Worm (Caenorhabditis elegans) whole organism, L4 larva: ENCODE data around the gene rbg-1.

Experiments used
- D1046.2 ChIP-seq: fragments of 200-800 bp; sonication (Bioruptor generic); IDR thresholded peaks from 2 replicates; pipeline ENCODE4 v1.3.6; 2022; ENCODE audit warnings: missing genetic modification characterization, missing compliant biosample characterization
- F10B5.3 ChIP-seq: sonication (generic microtip); optimal IDR thresholded peaks from 2 replicates; lab custom pipeline; 2016; ENCODE audit warnings: mild to moderate bottlenecking, missing genetic modification characterization, missing compliant biosample characterization
- R02D3.7 ChIP-seq: fragments of 150-350 bp; sonication (generic microtip); optimal IDR thresholded peaks from 3 replicates; lab custom pipeline; 2014; ENCODE audit warnings: missing biosample characterization, missing genetic modification characterization
- Y5F2A.4 ChIP-seq: fragments of 200-800 bp; sonication (Bioruptor generic); optimal IDR thresholded peaks from 2 replicates; lab custom pipeline; 2018; ENCODE audit warnings: mild to moderate bottlenecking, missing genetic modification characterization, missing compliant biosample characterization
- aha-1 ChIP-seq: fragments of 150-350 bp; peaks from one replicate; lab custom pipeline; 2014; ENCODE audit warnings: missing biosample characterization, missing genetic modification characterization
- ama-1 ChIP-seq: fragments of 150-350 bp; optimal IDR thresholded peaks from 2 replicates; lab custom pipeline; 2014; ENCODE audit warnings: inconsistent platforms, mixed read lengths
- ceh-20 ChIP-seq: fragments of 200-800 bp; sonication (Bioruptor generic); IDR thresholded peaks from 2 replicates; pipeline ENCODE4 v1.3.6; 2022; ENCODE audit warnings: missing genetic modification reagents, missing genetic modification characterization, missing compliant biosample characterization
- ces-1 ChIP-seq: fragments of 150-350 bp; sonication (generic microtip); optimal IDR thresholded peaks from 4 replicates; lab custom pipeline; 2014; ENCODE audit warnings: missing biosample characterization, missing genetic modification reagents, missing genetic modification characterization
- ctbp-1 ChIP-seq: fragments of 200-800 bp; sonication (Bioruptor generic); IDR thresholded peaks from 2 replicates; pipeline ENCODE4 v1.3.6; 2022; ENCODE audit warnings: missing genetic modification reagents, missing genetic modification characterization, missing compliant biosample characterization
- daf-16 ChIP-seq, 3 experiments: sonication (generic microtip); optimal IDR thresholded peaks; 2 replicates each; lab custom pipeline; 2016 to 2017; ENCODE audit warnings: missing genetic modification characterization in 3 of 3, missing genetic modification reagents in 3 of 3, mild to moderate bottlenecking in 2 of 3, missing compliant biosample characterization in 2 of 3, missing biosample characterization in 1 of 3, moderate library complexity in 1 of 3
- dmd-6 ChIP-seq: fragments of 200-800 bp; sonication (Bioruptor generic); IDR thresholded peaks from 2 replicates; pipeline ENCODE4 v1.3.6; 2022; ENCODE audit warnings: missing genetic modification reagents, missing genetic modification characterization, missing compliant biosample characterization
- dmd-9 ChIP-seq: fragments of 200-800 bp; sonication (Bioruptor generic); IDR thresholded peaks from 2 replicates; pipeline ENCODE4 v1.3.6; 2022; ENCODE audit warnings: missing genetic modification reagents, missing genetic modification characterization, missing compliant biosample characterization
- dpl-1 ChIP-seq: fragments of 150-350 bp; optimal IDR thresholded peaks from 2 replicates; lab custom pipeline; 2014; ENCODE audit warnings: missing biosample characterization, missing genetic modification reagents, missing genetic modification characterization
- duxl-1 ChIP-seq: sonication (generic microtip); optimal IDR thresholded peaks from 2 replicates; lab custom pipeline; 2016; ENCODE audit warnings: mild to moderate bottlenecking, missing genetic modification characterization, moderate library complexity, missing compliant biosample characterization; ENCODE audit not compliant: poor library complexity
- egl-27 ChIP-seq: sonication (generic microtip); optimal IDR thresholded peaks from 3 replicates; lab custom pipeline; 2017; ENCODE audit warnings: missing biosample characterization, missing genetic modification reagents, missing genetic modification characterization
- fos-1 ChIP-seq: fragments of 150-350 bp; optimal IDR thresholded peaks from 2 replicates; lab custom pipeline; 2014; ENCODE audit warnings: missing biosample characterization, missing genetic modification characterization
- hif-1 ChIP-seq, 2 experiments: sonication (generic microtip); optimal IDR thresholded peaks; 2 replicates each; lab custom pipeline; 2016 to 2017; ENCODE audit warnings: missing compliant biosample characterization in 2 of 2, missing genetic modification characterization in 2 of 2, missing genetic modification reagents in 2 of 2, missing genotype in 2 of 2, mild to moderate bottlenecking in 1 of 2
- hlh-11 ChIP-seq: fragments of 200-800 bp; sonication (Bioruptor generic); optimal IDR thresholded peaks from 2 replicates; lab custom pipeline; 2018; ENCODE audit warnings: mild to moderate bottlenecking, missing genetic modification characterization, missing compliant biosample characterization
- hlh-30 ChIP-seq: sonication (generic microtip); optimal IDR thresholded peaks from 2 replicates; lab custom pipeline; 2017; ENCODE audit warnings: antibody characterized with exemption, mild to moderate bottlenecking, missing genetic modification characterization, missing compliant biosample characterization; ENCODE audit not compliant: insufficient read depth
- hmg-1.1 ChIP-seq: fragments of 200-800 bp; sonication (Bioruptor generic); IDR thresholded peaks from 2 replicates; pipeline ENCODE4 v1.3.6; 2022; ENCODE audit warnings: missing genetic modification reagents, missing genetic modification characterization, missing compliant biosample characterization
- lin-1 ChIP-seq: fragments of 200-800 bp; sonication (Bioruptor generic); IDR thresholded peaks from 2 replicates; pipeline ENCODE4 v1.3.6; 2022; ENCODE audit warnings: missing genetic modification reagents, missing genetic modification characterization, missing compliant biosample characterization
- lin-13 ChIP-seq: fragments of 150-350 bp; optimal IDR thresholded peaks from 2 replicates; lab custom pipeline; 2014; ENCODE audit warnings: missing biosample characterization, missing genetic modification reagents, missing genetic modification characterization
- lin-38 ChIP-seq: fragments of 200-800 bp; sonication (Bioruptor generic); IDR thresholded peaks from 2 replicates; pipeline ENCODE4 v1.3.6; 2022; ENCODE audit warnings: missing genetic modification reagents, missing genetic modification characterization, missing compliant biosample characterization
- lsy-2 ChIP-seq, 2 experiments: fragments of 150-350 bp in 1 of 2; sonication (generic microtip) in 1 of 2; optimal IDR thresholded peaks; 2 replicates each; lab custom pipeline; 2014 to 2017; ENCODE audit warnings: missing biosample characterization in 2 of 2, missing genetic modification characterization in 2 of 2
- madf-5 ChIP-seq, 2 experiments: fragments of 200-800 bp; sonication (Bioruptor generic); IDR thresholded peaks; 2 replicates each; pipeline ENCODE4 v1.3.6; 2022; ENCODE audit warnings: missing compliant biosample characterization in 2 of 2, missing genetic modification characterization in 2 of 2
- mdl-1 ChIP-seq, 2 experiments: fragments of 150-350 bp in 1 of 2; sonication (generic microtip) in 1 of 2; optimal IDR thresholded peaks; 2 replicates each; lab custom pipeline; 2014 to 2017; ENCODE audit warnings: missing biosample characterization in 2 of 2, missing genetic modification characterization in 2 of 2
- mep-1 ChIP-seq: fragments of 150-350 bp; sonication (generic microtip); optimal IDR thresholded peaks from 3 replicates; lab custom pipeline; 2014; ENCODE audit warnings: missing biosample characterization, missing genetic modification characterization
- mxl-2 ChIP-seq: fragments of 200-800 bp; sonication (Bioruptor generic); conservative IDR thresholded peaks from 2 replicates; pipeline ENCODE4 v1.3.6; 2022; ENCODE audit warnings: missing genetic modification reagents, missing genetic modification characterization, missing compliant biosample characterization
- mxl-3 ChIP-seq: fragments of 200-800 bp; sonication (Bioruptor generic); optimal IDR thresholded peaks from 2 replicates; lab custom pipeline; 2018; ENCODE audit warnings: mild to moderate bottlenecking, missing genetic modification characterization, missing compliant biosample characterization
- nhr-237 ChIP-seq: sonication (generic microtip); optimal IDR thresholded peaks from 2 replicates; lab custom pipeline; 2017; ENCODE audit warnings: missing biosample characterization, missing genetic modification characterization
- nhr-25 ChIP-seq: sonication (generic microtip); optimal IDR thresholded peaks from 2 replicates; lab custom pipeline; 2017; ENCODE audit warnings: missing genetic modification characterization, mild to moderate bottlenecking, missing compliant biosample characterization, antibody characterized with exemption, moderate library complexity, borderline replicate concordance; ENCODE audit not compliant: insufficient read depth
- nhr-28 ChIP-seq: fragments of 150-350 bp; optimal IDR thresholded peaks from 2 replicates; lab custom pipeline; 2014; ENCODE audit warnings: missing biosample characterization, missing genetic modification characterization
- nhr-41 ChIP-seq: fragments of 200-800 bp; sonication (Bioruptor generic); IDR thresholded peaks from 2 replicates; pipeline ENCODE4 v1.3.6; 2022; ENCODE audit warnings: missing genetic modification reagents, missing genetic modification characterization, missing compliant biosample characterization
- nhr-48 ChIP-seq: sonication (generic microtip); optimal IDR thresholded peaks from 2 replicates; lab custom pipeline; 2016; ENCODE audit warnings: mild to moderate bottlenecking, missing genetic modification characterization, missing compliant biosample characterization
- nhr-6 ChIP-seq: fragments of 150-350 bp; optimal IDR thresholded peaks from 2 replicates; lab custom pipeline; 2014; ENCODE audit warnings: missing biosample characterization, missing genetic modification characterization
- nhr-77 ChIP-seq: fragments of 150-350 bp; optimal IDR thresholded peaks from 2 replicates; lab custom pipeline; 2014; ENCODE audit warnings: missing biosample characterization, missing genetic modification characterization
- pha-4 ChIP-seq, 2 experiments: fragments of 150-350 bp in 1 of 2; fragments of 200-800 bp in 1 of 2; sonication (Bioruptor generic) in 1 of 2; IDR thresholded peaks in 1 of 2; optimal IDR thresholded peaks in 1 of 2; 2 replicates each; pipeline versions ENCODE4 v1.3.6 to Lab custom; 2014 to 2022; ENCODE audit warnings: missing genetic modification characterization in 2 of 2, missing genetic modification reagents in 2 of 2, missing biosample characterization in 1 of 2, missing compliant biosample characterization in 1 of 2
- php-3 ChIP-seq: fragments of 200-800 bp; sonication (Bioruptor generic); IDR thresholded peaks from 2 replicates; pipeline ENCODE4 v1.3.6; 2022; ENCODE audit warnings: missing genetic modification reagents, missing genetic modification characterization, missing compliant biosample characterization
- rbr-2 ChIP-seq: sonication (generic microtip); optimal IDR thresholded peaks from 2 replicates; lab custom pipeline; 2016; ENCODE audit warnings: missing genotype, missing genetic modification characterization, missing compliant biosample characterization
- set-16 ChIP-seq: fragments of 200-800 bp; sonication (Bioruptor generic); IDR thresholded peaks from 2 replicates; pipeline ENCODE4 v1.3.6; 2022; ENCODE audit warnings: missing genetic modification reagents, missing genetic modification characterization, missing compliant biosample characterization
- skn-1 ChIP-seq: fragments of 150-350 bp; optimal IDR thresholded peaks from 2 replicates; lab custom pipeline; 2014; ENCODE audit warnings: missing biosample characterization, missing genetic modification characterization
- spr-1 ChIP-seq: sonication (generic microtip); optimal IDR thresholded peaks from 2 replicates; lab custom pipeline; 2016; ENCODE audit warnings: mild to moderate bottlenecking, missing genetic modification characterization, missing compliant biosample characterization
- tag-97 ChIP-seq: fragments of 200-800 bp; sonication (Bioruptor generic); IDR thresholded peaks from 2 replicates; pipeline ENCODE4 v1.3.6; 2022; ENCODE audit warnings: missing genetic modification characterization, missing compliant biosample characterization
- unc-39 ChIP-seq: sonication (generic microtip); optimal IDR thresholded peaks from 2 replicates; lab custom pipeline; 2017; ENCODE audit warnings: missing biosample characterization, missing genetic modification characterization
- unc-62 ChIP-seq, 3 experiments: fragments of 150-350 bp in 1 of 3; sonication (generic microtip); optimal IDR thresholded peaks in 2 of 3; peaks in 1 of 3; 1 replicate in 1 of 3; 2 replicates in 2 of 3; lab custom pipeline; 2014 to 2017; ENCODE audit warnings: missing biosample characterization in 3 of 3, missing genetic modification characterization in 3 of 3, missing genetic modification reagents in 3 of 3, missing genotype in 1 of 3
- zfp-2 ChIP-seq: sonication (generic microtip); optimal IDR thresholded peaks from 2 replicates; lab custom pipeline; 2016; ENCODE audit warnings: mild to moderate bottlenecking, missing genetic modification characterization, missing compliant biosample characterization
- zip-11 ChIP-seq: fragments of 200-800 bp; sonication (Bioruptor generic); IDR thresholded peaks from 2 replicates; pipeline ENCODE4 v1.3.6; 2022; ENCODE audit warnings: missing genetic modification characterization, missing compliant biosample characterization

The rbg-1 gene

ce11 chrX:14973085-14973484 is 10.2 kb upstream of the rbg-1 start:
- TF ChIP-seq nhr-6 (tag; lab: Kevin White, UChicago) (no peak), ctbp-1 (GFP tag; lab: Robert Waterston, UW) (no peak), mxl-2 (GFP tag; lab: Robert Waterston, UW) (no peak), R02D3.7 (tag; lab: Kevin White, UChicago) (no peak), madf-5 (GFP tag; IDR thresholded peaks at IDR 0.05; lab: Robert Waterston, UW) (no peak), php-3 (GFP tag; lab: Robert Waterston, UW) (no peak), Y5F2A.4 (GFP tag; lab: Kevin White, UChicago) (no peak), fos-1 (tag; lab: Kevin White, UChicago) (no peak), pha-4 (GFP tag; IDR thresholded peaks at IDR 0.05; lab: Robert Waterston, UW) (no peak), pha-4 (tag; optimal IDR thresholded peaks at IDR 0.05; lab: Kevin White, UChicago) (no peak), skn-1 (tag; lab: Kevin White, UChicago) (no peak), lin-1 (GFP tag; lab: Robert Waterston, UW) (no peak), unc-39 (tag; lab: Kevin White, UChicago) (no peak), F10B5.3 (tag; lab: Kevin White, UChicago) (no peak), ama-1 (lab: Kevin White, UChicago) (no peak), set-16 (GFP tag; lab: Robert Waterston, UW) (no peak), ces-1 (GFP tag; lab: Kevin White, UChicago) (no peak), zfp-2 (tag; lab: Kevin White, UChicago) (no peak), ceh-20 (GFP tag; lab: Robert Waterston, UW) (no peak), tag-97 (GFP tag; lab: Robert Waterston, UW) (no peak), nhr-237 (tag; lab: Kevin White, UChicago) (no peak)

- TF ChIP-seq nhr-77 (tag; lab: Kevin White, UChicago) (peak; percentile 29), nhr-28 (peak; percentile 89), hmg-1.1 (GFP tag; lab: Robert Waterston, UW) (peak; percentile 8; the same call in 1 of the 2 replicates), nhr-25 (tag; lab: Kevin White, UChicago) (no peak), mdl-1 (tag; optimal IDR thresholded peaks at IDR 0.05; lab: Kevin White, UChicago) (peak in 1 of 2 experiments; percentile 85), lin-38 (GFP tag; lab: Robert Waterston, UW) (peak; percentile 68), egl-27 (no peak), mxl-3 (GFP tag; lab: Kevin White, UChicago) (peak; percentile 72), lin-13 (GFP tag; lab: Kevin White, UChicago) (peak; percentile 60), unc-62 (GFP tag; optimal IDR thresholded peaks at IDR 0.05 in 1 of 2; lab: Kevin White, UChicago) (peak in 1 of 2 experiments; percentile 79), unc-62 (tag; optimal IDR thresholded peaks at IDR 0.05; lab: Kevin White, UChicago) (no peak), set-16 (GFP tag; lab: Robert Waterston, UW) (no peak), spr-1 (tag; lab: Kevin White, UChicago) (peak; percentile 11), nhr-48 (tag; lab: Kevin White, UChicago) (peak; percentile 8), dpl-1 (GFP tag; lab: Kevin White, UChicago) (peak; percentile 65), duxl-1 (tag; lab: Kevin White, UChicago) (no peak), hlh-11 (tag; lab: Kevin White, UChicago) (peak; percentile 80), lsy-2 (tag; optimal IDR thresholded peaks at IDR 0.05; lab: Kevin White, UChicago) (peak; percentile 17 to 70), dmd-9 (GFP tag; lab: Robert Waterston, UW) (no peak), rbr-2 (peak; percentile 59), zip-11 (no peak), D1046.2 (0 out of 2 replicates have a peak, but pooled peaks have one; percentile 44), daf-16 (GFP tag; optimal IDR thresholded peaks at IDR 0.05; lab: Kevin White, UChicago) (peak in 1 of 2 experiments; percentile 24), daf-16 (tag; optimal IDR thresholded peaks at IDR 0.05; lab: Kevin White, UChicago) (peak; percentile 71), nhr-41 (GFP tag; lab: Robert Waterston, UW) (no peak), mep-1 (tag; lab: Kevin White, UChicago) (peak; percentile 86), dmd-6 (GFP tag; lab: Robert Waterston, UW) (peak; percentile 32; the same call in 1 of the 2 replicates), aha-1 (tag; lab: Kevin White, UChicago) (peak; percentile 97), hlh-30 (peak; percentile 70), hif-1 (tag; optimal IDR thresholded peaks at IDR 0.05; lab: Kevin White, UChicago) (peak in 1 of 2 experiments; percentile 61)
These were observed 7.7 kb upstream of the rbg-1 start, which contains the start of gene F20D1.3 for ce11 chrX:14975467-14976167. Gene F20D1.3, plus strand, starts transcription at chrX:14976117.
